Fruit fly (Drosophila melanogaster) whole organism, embryonic: ENCODE data around the gene simj.

Experiments
- Awh ChIP-seq: fragments of 200-800 bp; sonication (Bioruptor generic); IDR thresholded peaks from 2 replicates; pipeline ENCODE4, ENCODE4 v1.3.6; 2022; ENCODE audit warnings: missing biosample characterization, missing genetic modification characterization
- Bgb ChIP-seq: fragments of 200-800 bp; sonication (Bioruptor generic); IDR thresholded peaks from 2 replicates; pipeline ENCODE4 v1.3.6; 2022; ENCODE audit warnings: missing biosample characterization, missing genetic modification characterization; ENCODE audit not compliant: partially characterized antibody
- CG10147 ChIP-seq: fragments of 200-800 bp; sonication (Bioruptor generic); optimal IDR thresholded peaks from 2 replicates; lab custom pipeline; 2019; ENCODE audit warnings: missing biosample characterization, mild to moderate bottlenecking, missing genetic modification characterization, moderate library complexity
- CG10565 ChIP-seq: fragments of 200-800 bp; sonication (Bioruptor generic); optimal IDR thresholded peaks from 3 replicates; lab custom pipeline; 2016; ENCODE audit warnings: missing biosample characterization, mild to moderate bottlenecking, missing genetic modification characterization
- CG12236 ChIP-seq: fragments of 200-800 bp; sonication (Bioruptor generic); optimal IDR thresholded peaks from 2 replicates; lab custom pipeline; 2016; ENCODE audit warnings: missing biosample characterization, missing genetic modification characterization
- CG12659 ChIP-seq: fragments of 200-800 bp; sonication (Bioruptor generic); optimal IDR thresholded peaks from 3 replicates; lab custom pipeline; 2017; ENCODE audit warnings: mild to moderate bottlenecking, missing biosample characterization, missing genetic modification reagents, missing genetic modification characterization
- CG13123 ChIP-seq: fragments of 200-800 bp; sonication (Bioruptor generic); optimal IDR thresholded peaks from 2 replicates; lab custom pipeline; 2016; ENCODE audit warnings: missing biosample characterization, missing genetic modification characterization
- CG14965 ChIP-seq: fragments of 200-800 bp; sonication (Bioruptor generic); optimal IDR thresholded peaks from 2 replicates; lab custom pipeline; 2016; ENCODE audit warnings: missing biosample characterization, missing genetic modification characterization, borderline replicate concordance
- CG1602 ChIP-seq: fragments of 200-800 bp; sonication (Bioruptor generic); optimal IDR thresholded peaks from 3 replicates; lab custom pipeline; 2016; ENCODE audit warnings: missing biosample characterization, missing genetic modification characterization
- CG17328 ChIP-seq: fragments of 200-800 bp; sonication (Bioruptor generic); IDR thresholded peaks from 2 replicates; pipeline ENCODE4 v1.3.6; 2022; ENCODE audit warnings: missing biosample characterization, missing genetic modification characterization
- CG18599 ChIP-seq: fragments of 200-800 bp; sonication (Bioruptor generic); optimal IDR thresholded peaks from 3 replicates; lab custom pipeline; 2017; ENCODE audit warnings: missing biosample characterization, missing genetic modification characterization, mild to moderate bottlenecking, moderate library complexity, missing genetic modification reagents
- CG42726 ChIP-seq: fragments of 200-800 bp; sonication (Bioruptor generic); IDR thresholded peaks from 2 replicates; pipeline ENCODE4 v1.3.6; 2022; ENCODE audit warnings: missing biosample characterization, missing genetic modification characterization; ENCODE audit not compliant: partially characterized antibody
- CG4360 ChIP-seq: fragments of 200-800 bp; sonication (Bioruptor generic); IDR thresholded peaks from 2 replicates; pipeline ENCODE4 v1.3.6; 2022; ENCODE audit warnings: missing biosample characterization, missing genetic modification characterization
- CG4424 ChIP-seq: fragments of 200-800 bp; sonication (Bioruptor generic); optimal IDR thresholded peaks from 3 replicates; lab custom pipeline; 2016; ENCODE audit warnings: missing biosample characterization, missing genetic modification characterization
- CG5180 ChIP-seq: fragments of 200-800 bp; sonication (Bioruptor generic); optimal IDR thresholded peaks from 3 replicates; lab custom pipeline; 2017; ENCODE audit warnings: missing biosample characterization, missing genetic modification characterization, mild to moderate bottlenecking, moderate library complexity, missing genetic modification reagents
- CG7786 ChIP-seq: fragments of 200-800 bp; sonication (Bioruptor generic); optimal IDR thresholded peaks from 2 replicates; lab custom pipeline; 2016; ENCODE audit warnings: missing biosample characterization, missing genetic modification characterization
- CG7963 ChIP-seq: fragments of 200-800 bp; sonication (Bioruptor generic); IDR thresholded peaks from 3 replicates; pipeline ENCODE4 v1.3.6; 2022; ENCODE audit warnings: missing biosample characterization, missing genetic modification characterization; ENCODE audit not compliant: partially characterized antibody
- CG8290 ChIP-seq, 3 experiments: fragments of 200-800 bp; sonication (Bioruptor generic); optimal IDR thresholded peaks; 2 replicates each; lab custom pipeline; 2016 to 2019; ENCODE audit warnings: missing biosample characterization in 3 of 3, missing genetic modification characterization in 3 of 3, mild to moderate bottlenecking in 2 of 3, moderate library complexity in 1 of 3
- Dek ChIP-seq: fragments of 200-800 bp; sonication (Bioruptor generic); optimal IDR thresholded peaks from 3 replicates; lab custom pipeline; 2019; ENCODE audit warnings: missing biosample characterization, mild to moderate bottlenecking, missing genetic modification characterization, moderate library complexity
- Gug ChIP-seq: fragments of 200-800 bp; sonication (Bioruptor generic); IDR thresholded peaks from 4 replicates; pipeline ENCODE4 v1.3.6; 2022; ENCODE audit warnings: missing biosample characterization, missing genetic modification characterization
- H15 ChIP-seq: fragments of 200-800 bp; sonication (Bioruptor generic); IDR thresholded peaks from 3 replicates; pipeline ENCODE4 v1.3.6; 2022; ENCODE audit warnings: missing biosample characterization, missing genetic modification characterization
- Poxn ChIP-seq: fragments of 200-800 bp; sonication (Bioruptor generic); IDR thresholded peaks from 2 replicates; pipeline ENCODE4 v1.3.6; 2022; ENCODE audit warnings: missing biosample characterization, missing genetic modification characterization
- Six4 ChIP-seq: fragments of 200-800 bp; sonication (Bioruptor generic); optimal IDR thresholded peaks from 2 replicates; lab custom pipeline; 2016; ENCODE audit warnings: missing biosample characterization, missing genetic modification characterization
- Sox100B ChIP-seq: fragments of 200-800 bp; sonication (Bioruptor generic); optimal IDR thresholded peaks from 3 replicates; lab custom pipeline; 2018; ENCODE audit warnings: missing biosample characterization, mild to moderate bottlenecking, missing genetic modification characterization
- Trl ChIP-seq, 3 experiments: fragments of >200 bp in 2 of 3; fragments of 200-800 bp in 1 of 3; sonication (Bioruptor generic) in 1 of 3; optimal IDR thresholded peaks; 2 replicates in 1 of 3; 3 replicates in 2 of 3; lab custom pipeline; 2016 to 2017; ENCODE audit warnings: missing biosample characterization in 1 of 3, missing genetic modification characterization in 1 of 3
- ato ChIP-seq: fragments of 200-800 bp; sonication (Bioruptor generic); IDR thresholded peaks from 2 replicates; pipeline ENCODE4 v1.3.6; 2022; ENCODE audit warnings: missing biosample characterization, missing genetic modification characterization; ENCODE audit not compliant: partially characterized antibody
- cad ChIP-seq: fragments of >200 bp; optimal IDR thresholded peaks from 2 replicates; lab custom pipeline; 2017; ENCODE audit warnings: missing biosample characterization, missing genetic modification characterization
- chif ChIP-seq, 2 experiments: fragments of 200-800 bp; sonication (Bioruptor generic); optimal IDR thresholded peaks; 3 replicates each; lab custom pipeline; 2016; ENCODE audit warnings: missing biosample characterization in 2 of 2, missing genetic modification characterization in 2 of 2
- chinmo ChIP-seq: fragments of 200-800 bp; sonication (Bioruptor generic); IDR thresholded peaks from 4 replicates; pipeline ENCODE4 v1.3.6; 2022; ENCODE audit warnings: missing biosample characterization, missing genetic modification characterization; ENCODE audit not compliant: partially characterized antibody
- dmrt99B ChIP-seq: fragments of 200-800 bp; sonication (Bioruptor generic); optimal IDR thresholded peaks from 2 replicates; lab custom pipeline; 2018; ENCODE audit warnings: missing biosample characterization, mild to moderate bottlenecking, missing genetic modification characterization, moderate library complexity
- dpn ChIP-seq, 2 experiments: fragments of 200-800 bp; sonication (Bioruptor generic); optimal IDR thresholded peaks; 3 replicates each; lab custom pipeline; 2016; ENCODE audit warnings: missing biosample characterization in 2 of 2, missing genetic modification characterization in 2 of 2
- fd102C ChIP-seq: fragments of 200-800 bp; sonication (Bioruptor generic); optimal IDR thresholded peaks from 2 replicates; lab custom pipeline; 2018; ENCODE audit warnings: missing biosample characterization, mild to moderate bottlenecking, missing genetic modification characterization, moderate library complexity
- gsb-n ChIP-seq: fragments of 200-800 bp; sonication (Bioruptor generic); optimal IDR thresholded peaks from 3 replicates; lab custom pipeline; 2018; ENCODE audit warnings: missing biosample characterization, mild to moderate bottlenecking, missing genetic modification characterization
- ham ChIP-seq: fragments of 200-800 bp; sonication (Bioruptor generic); IDR thresholded peaks from 2 replicates; pipeline ENCODE4 v1.3.6; 2022; ENCODE audit warnings: missing biosample characterization, missing genetic modification characterization
- kni ChIP-seq: fragments of 200-800 bp; sonication (Bioruptor generic); optimal IDR thresholded peaks from 3 replicates; lab custom pipeline; 2017; ENCODE audit warnings: mild to moderate bottlenecking, missing biosample characterization, missing genetic modification reagents, missing genetic modification characterization
- lov ChIP-seq, 2 experiments: fragments of 200-800 bp in 1 of 2; fragments of >200 bp in 1 of 2; sonication (Bioruptor generic) in 1 of 2; IDR thresholded peaks in 1 of 2; optimal IDR thresholded peaks in 1 of 2; 2 replicates in 1 of 2; 3 replicates in 1 of 2; pipeline versions ENCODE4 v1.3.6 to Lab custom; 2017 to 2022; ENCODE audit warnings: missing biosample characterization in 1 of 2, missing genetic modification characterization in 1 of 2
- mam ChIP-seq: fragments of 200-800 bp; sonication (Bioruptor generic); optimal IDR thresholded peaks from 3 replicates; lab custom pipeline; 2016; ENCODE audit warnings: missing biosample characterization, missing genetic modification characterization
- oc ChIP-seq: fragments of 200-800 bp; sonication (Bioruptor generic); optimal IDR thresholded peaks from 2 replicates; lab custom pipeline; 2018; ENCODE audit warnings: missing biosample characterization, mild to moderate bottlenecking, missing genetic modification characterization, moderate library complexity
- onecut ChIP-seq: fragments of 200-800 bp; sonication (Bioruptor generic); IDR thresholded peaks from 2 replicates; pipeline ENCODE4 v1.3.6; 2022; ENCODE audit warnings: missing biosample characterization, missing genetic modification characterization
- p53 ChIP-seq: fragments of 200-800 bp; sonication (Bioruptor generic); optimal IDR thresholded peaks from 2 replicates; lab custom pipeline; 2016; ENCODE audit warnings: missing biosample characterization, missing genetic modification characterization
- pan ChIP-seq, 4 experiments: fragments of >200 bp in 3 of 4; fragments of 200-800 bp in 1 of 4; sonication (Bioruptor generic) in 1 of 4; optimal IDR thresholded peaks in 3 of 4; IDR thresholded peaks in 1 of 4; 2 replicates each; pipeline versions ENCODE4 v1.3.6 to Lab custom; 2017 to 2022; ENCODE audit warnings: missing biosample characterization in 2 of 4, missing genetic modification characterization in 2 of 4, mixed read lengths in 1 of 4
- pnt ChIP-seq: fragments of 200-800 bp; sonication (Bioruptor generic); optimal IDR thresholded peaks from 3 replicates; lab custom pipeline; 2016; ENCODE audit warnings: missing biosample characterization, missing genetic modification characterization
- rib ChIP-seq: fragments of 200-800 bp; sonication (Bioruptor generic); IDR thresholded peaks from 2 replicates; pipeline ENCODE4 v1.3.6; 2022; ENCODE audit warnings: missing biosample characterization, missing genetic modification characterization
- scrt ChIP-seq: fragments of 200-800 bp; sonication (Bioruptor generic); optimal IDR thresholded peaks from 2 replicates; lab custom pipeline; 2018; ENCODE audit warnings: missing biosample characterization, mild to moderate bottlenecking, missing genetic modification characterization, moderate library complexity
- shn ChIP-seq: fragments of 200-800 bp; sonication (Bioruptor generic); optimal IDR thresholded peaks from 3 replicates; lab custom pipeline; 2016; ENCODE audit warnings: missing biosample characterization, missing genetic modification characterization
- sisA ChIP-seq: fragments of 200-800 bp; sonication (Bioruptor generic); IDR thresholded peaks from 2 replicates; pipeline ENCODE4 v1.3.6; 2022; ENCODE audit warnings: missing biosample characterization, missing genetic modification characterization
- sna ChIP-seq: fragments of 200-800 bp; sonication (Bioruptor generic); IDR thresholded peaks from 2 replicates; pipeline ENCODE4 v1.3.6; 2022; ENCODE audit warnings: missing biosample characterization, missing genetic modification characterization; ENCODE audit not compliant: partially characterized antibody

Gene simj

DNA sequence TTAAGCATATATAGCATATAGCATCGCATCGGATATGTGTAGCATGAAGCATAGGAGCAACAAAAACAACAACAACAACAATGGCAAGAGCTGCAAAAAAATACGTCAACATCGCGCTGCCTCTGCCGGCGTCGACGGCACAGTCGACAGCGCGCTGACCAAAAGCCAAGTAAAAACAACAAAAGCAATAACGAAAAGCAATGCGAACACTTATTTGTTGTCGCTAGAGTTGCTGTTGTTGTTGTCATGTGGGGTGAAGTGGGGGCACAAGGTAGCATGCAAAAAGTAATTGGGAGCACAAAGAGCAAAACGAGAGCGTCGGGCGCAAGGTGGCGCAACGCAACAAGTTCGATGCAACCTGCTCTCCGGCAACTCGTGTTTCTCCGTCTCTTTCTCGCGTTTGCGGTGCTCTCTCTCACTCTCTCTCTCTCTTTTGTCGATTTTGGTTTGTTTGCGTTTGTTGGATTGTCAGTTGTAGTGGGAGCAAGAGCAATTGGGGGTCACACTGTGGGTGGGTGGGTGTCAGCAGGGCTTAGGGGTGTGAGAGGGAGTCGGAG is 74.6 kb downstream of the simj start (continued):
- no peak for TF ChIP-seq mam
- no peak for TF ChIP-seq CG10147
- TF ChIP-seq sisA (GFP tag; lab: Robert Waterston, UW): no peak
- no peak for TF ChIP-seq dpn (GFP tag; optimal IDR thresholded peaks at IDR 0.05; lab: Kevin White, UChicago)
- peak; percentile 99 for TF ChIP-seq CG5180 (GFP tag; lab: Kevin White, UChicago)
- TF ChIP-seq oc: no peak
- no peak for TF ChIP-seq CG14965 (GFP tag; lab: Kevin White, UChicago)
- peak; percentile 84 for TF ChIP-seq scrt
- no peak for TF ChIP-seq Gug (GFP tag; lab: Robert Waterston, UW)
- TF ChIP-seq Trl (optimal IDR thresholded peaks at IDR 0.05; lab: Kevin White, UChicago): peak; percentile 94 to 97
- TF ChIP-seq Trl (GFP tag; optimal IDR thresholded peaks at IDR 0.05; lab: Kevin White, UChicago): no peak
- TF ChIP-seq CG12659 (GFP tag; lab: Kevin White, UChicago): no peak
- TF ChIP-seq Dek (tag; lab: Kevin White, UChicago): no peak
- TF ChIP-seq Awh (GFP tag; lab: Robert Waterston, UW): no peak; the same call in 1 of the 2 replicates
- peak; percentile 49; the same call in 1 of the 2 replicates for TF ChIP-seq rib
- TF ChIP-seq CG13123 (GFP tag; lab: Kevin White, UChicago): no peak
- TF ChIP-seq pan (optimal IDR thresholded peaks at IDR 0.05; lab: Kevin White, UChicago): no peak
- no peak for TF ChIP-seq pan (GFP tag; optimal IDR thresholded peaks at IDR 0.05 in 1 of 2, IDR thresholded peaks at IDR 0.05 in 1 of 2)
- TF ChIP-seq chif (GFP tag; optimal IDR thresholded peaks at IDR 0.05; lab: Kevin White, UChicago): no peak
- no peak for TF ChIP-seq cad (GFP tag; lab: Kevin White, UChicago)
- no peak for TF ChIP-seq Sox100B (GFP tag; lab: Kevin White, UChicago)
- no peak for TF ChIP-seq Poxn
- TF ChIP-seq chinmo: peak; percentile 98
- no peak for TF ChIP-seq CG4424 (GFP tag; lab: Kevin White, UChicago)
- no peak for TF ChIP-seq CG12236 (GFP tag; lab: Kevin White, UChicago)
- no peak for TF ChIP-seq lov (optimal IDR thresholded peaks at IDR 0.05; lab: Kevin White, UChicago)
- TF ChIP-seq lov (GFP tag; IDR thresholded peaks at IDR 0.05; lab: Robert Waterston, UW): no peak
- TF ChIP-seq CG18599 (GFP tag; lab: Kevin White, UChicago): no peak
- no peak for TF ChIP-seq Six4 (GFP tag; lab: Kevin White, UChicago)
- no peak for TF ChIP-seq CG17328 (GFP tag; lab: Robert Waterston, UW)
- no peak for TF ChIP-seq CG1602 (GFP tag; lab: Kevin White, UChicago)
- no peak for TF ChIP-seq H15 (GFP tag; lab: Robert Waterston, UW)
- no peak for TF ChIP-seq gsb-n
- TF ChIP-seq Bgb (GFP tag; lab: Robert Waterston, UW): peak; percentile 34
- TF ChIP-seq sna (GFP tag; lab: Robert Waterston, UW): 0 out of 2 replicates have a peak, but pooled peaks have one; percentile 22
- no peak for TF ChIP-seq fd102C (GFP tag; lab: Kevin White, UChicago)
- TF ChIP-seq CG4360 (GFP tag; lab: Robert Waterston, UW): peak; percentile 84
- no peak for TF ChIP-seq shn (GFP tag; lab: Kevin White, UChicago)
- 0 out of 2 replicates have a peak, but pooled peaks have one; percentile 9 for TF ChIP-seq ato (GFP tag; lab: Robert Waterston, UW)
- TF ChIP-seq pnt (GFP tag; lab: Kevin White, UChicago): no peak
- no peak for TF ChIP-seq CG10565 (GFP tag; lab: Kevin White, UChicago)
- TF ChIP-seq CG42726 (GFP tag; lab: Robert Waterston, UW): peak; percentile 13; the same call in 1 of the 2 replicates
- no peak for TF ChIP-seq CG7786 (GFP tag; lab: Kevin White, UChicago)
- no peak for TF ChIP-seq CG8290 (GFP tag; optimal IDR thresholded peaks at IDR 0.05; lab: Kevin White, UChicago)
- peak in 1 of 2 experiments; percentile 37 for TF ChIP-seq CG8290 (tag; optimal IDR thresholded peaks at IDR 0.05; lab: Kevin White, UChicago)
- TF ChIP-seq dmrt99B (tag; lab: Kevin White, UChicago): no peak
- no peak for TF ChIP-seq ham (GFP tag; lab: Robert Waterston, UW)
- no peak for TF ChIP-seq kni (GFP tag; lab: Kevin White, UChicago)
- TF ChIP-seq p53 (GFP tag; lab: Kevin White, UChicago): no peak
- no peak for TF ChIP-seq onecut (GFP tag; lab: Robert Waterston, UW)
- TF ChIP-seq CG7963 (GFP tag; lab: Robert Waterston, UW): no peak
